Worm (Caenorhabditis elegans) whole organism, L4 larva: ENCODE results near the gene F23D12.11.

ENCODE experiments used
- F37D6.2 ChIP-seq: sonication (generic microtip); optimal IDR thresholded peaks from 2 replicates; lab custom pipeline; 2016; ENCODE audit warnings: mild to moderate bottlenecking, missing genetic modification characterization, missing compliant biosample characterization
- T20F7.1 ChIP-seq: fragments of 200-800 bp; sonication (Bioruptor generic); optimal IDR thresholded peaks from 2 replicates; lab custom pipeline; 2018; ENCODE audit warnings: mild to moderate bottlenecking, missing genetic modification characterization, missing compliant biosample characterization
- Y48G9A.11 ChIP-seq: fragments of 200-800 bp; sonication (Bioruptor generic); IDR thresholded peaks from 2 replicates; pipeline ENCODE4 v1.3.6; 2022; ENCODE audit warnings: missing genetic modification reagents, missing genetic modification characterization, missing compliant biosample characterization
- ZK546.5 ChIP-seq, 2 experiments: sonication (generic microtip); optimal IDR thresholded peaks; 2 replicates each; lab custom pipeline; 2017; ENCODE audit warnings: missing biosample characterization in 2 of 2, missing genetic modification characterization in 2 of 2
- aha-1 ChIP-seq: fragments of 150-350 bp; peaks from one replicate; lab custom pipeline; 2014; ENCODE audit warnings: missing biosample characterization, missing genetic modification characterization
- arid-1 ChIP-seq: fragments of 200-800 bp; sonication (Bioruptor generic); conservative IDR thresholded peaks from 2 replicates; pipeline ENCODE4 v1.3.6; 2022; ENCODE audit warnings: missing genetic modification reagents, missing genetic modification characterization, missing compliant biosample characterization
- attf-4 ChIP-seq: sonication (generic microtip); optimal IDR thresholded peaks from 3 replicates; lab custom pipeline; 2017; ENCODE audit warnings: missing biosample characterization, missing genetic modification characterization
- ceh-28 ChIP-seq: fragments of 150-350 bp; optimal IDR thresholded peaks from 2 replicates; lab custom pipeline; 2014; ENCODE audit warnings: missing biosample characterization, missing genetic modification reagents, missing genetic modification characterization
- ceh-44 ChIP-seq: fragments of 200-800 bp; sonication (Bioruptor generic); IDR thresholded peaks from 2 replicates; pipeline ENCODE4 v1.3.6; 2022; ENCODE audit warnings: missing genetic modification reagents, missing genetic modification characterization, missing compliant biosample characterization
- ceh-62 ChIP-seq: sonication (generic microtip); optimal IDR thresholded peaks from 2 replicates; lab custom pipeline; 2017; ENCODE audit warnings: missing biosample characterization, missing genetic modification characterization
- ceh-82 ChIP-seq: sonication (generic microtip); optimal IDR thresholded peaks from 2 replicates; lab custom pipeline; 2017; ENCODE audit warnings: missing biosample characterization, missing genetic modification characterization
- ces-1 ChIP-seq: fragments of 150-350 bp; sonication (generic microtip); optimal IDR thresholded peaks from 4 replicates; lab custom pipeline; 2014; ENCODE audit warnings: missing biosample characterization, missing genetic modification reagents, missing genetic modification characterization
- daf-16 ChIP-seq, 3 experiments: sonication (generic microtip); optimal IDR thresholded peaks; 2 replicates each; lab custom pipeline; 2016 to 2017; ENCODE audit warnings: missing genetic modification characterization in 3 of 3, missing genetic modification reagents in 3 of 3, mild to moderate bottlenecking in 2 of 3, missing compliant biosample characterization in 2 of 3, missing biosample characterization in 1 of 3, moderate library complexity in 1 of 3
- daf-19 ChIP-seq: fragments of 200-800 bp; sonication (Bioruptor generic); conservative IDR thresholded peaks from 2 replicates; pipeline ENCODE4 v1.3.6; 2022; ENCODE audit warnings: missing genetic modification characterization, missing compliant biosample characterization
- fkh-10 ChIP-seq: fragments of 150-350 bp; optimal IDR thresholded peaks from 2 replicates; lab custom pipeline; 2014; ENCODE audit warnings: missing biosample characterization, missing genetic modification reagents, missing genetic modification characterization
- hif-1 ChIP-seq, 2 experiments: sonication (generic microtip); optimal IDR thresholded peaks; 2 replicates each; lab custom pipeline; 2016 to 2017; ENCODE audit warnings: missing compliant biosample characterization in 2 of 2, missing genetic modification characterization in 2 of 2, missing genetic modification reagents in 2 of 2, missing genotype in 2 of 2, mild to moderate bottlenecking in 1 of 2
- lin-13 ChIP-seq: fragments of 150-350 bp; optimal IDR thresholded peaks from 2 replicates; lab custom pipeline; 2014; ENCODE audit warnings: missing biosample characterization, missing genetic modification reagents, missing genetic modification characterization
- lin-15B ChIP-seq: fragments of 150-350 bp; sonication (generic microtip); optimal IDR thresholded peaks from 3 replicates; lab custom pipeline; 2014; ENCODE audit warnings: missing biosample characterization, missing genetic modification characterization
- lin-29 ChIP-seq: fragments of 200-800 bp; sonication (Bioruptor generic); IDR thresholded peaks from 2 replicates; pipeline ENCODE4 v1.3.6; 2022; ENCODE audit warnings: missing genetic modification reagents, missing genetic modification characterization, missing compliant biosample characterization
- lin-39 ChIP-seq: fragments of 150-350 bp; optimal IDR thresholded peaks from 2 replicates; lab custom pipeline; 2014; ENCODE audit warnings: missing biosample characterization, missing genetic modification reagents, missing genetic modification characterization
- madf-9 ChIP-seq: fragments of 200-800 bp; sonication (Bioruptor generic); conservative IDR thresholded peaks from 2 replicates; pipeline ENCODE4 v1.3.6; 2022; ENCODE audit warnings: missing genetic modification reagents, missing genetic modification characterization, missing compliant biosample characterization
- mxl-3 ChIP-seq: fragments of 200-800 bp; sonication (Bioruptor generic); optimal IDR thresholded peaks from 2 replicates; lab custom pipeline; 2018; ENCODE audit warnings: mild to moderate bottlenecking, missing genetic modification characterization, missing compliant biosample characterization
- nhr-10 ChIP-seq: fragments of 150-350 bp; optimal IDR thresholded peaks from 2 replicates; lab custom pipeline; 2014; ENCODE audit warnings: missing biosample characterization, missing genetic modification characterization
- nhr-102 ChIP-seq: sonication (generic microtip); optimal IDR thresholded peaks from 2 replicates; lab custom pipeline; 2016; ENCODE audit warnings: mild to moderate bottlenecking, missing genetic modification characterization, moderate library complexity, missing compliant biosample characterization
- nhr-41 ChIP-seq: fragments of 200-800 bp; sonication (Bioruptor generic); IDR thresholded peaks from 2 replicates; pipeline ENCODE4 v1.3.6; 2022; ENCODE audit warnings: missing genetic modification reagents, missing genetic modification characterization, missing compliant biosample characterization
- rbr-2 ChIP-seq: sonication (generic microtip); optimal IDR thresholded peaks from 2 replicates; lab custom pipeline; 2016; ENCODE audit warnings: missing genotype, missing genetic modification characterization, missing compliant biosample characterization
- skn-1 ChIP-seq: fragments of 150-350 bp; optimal IDR thresholded peaks from 2 replicates; lab custom pipeline; 2014; ENCODE audit warnings: missing biosample characterization, missing genetic modification characterization
- snpc-4 ChIP-seq: fragments of 150-350 bp; optimal IDR thresholded peaks from 2 replicates; lab custom pipeline; 2014; ENCODE audit warnings: missing biosample characterization, missing genetic modification characterization
- tra-1 ChIP-seq: fragments of 200-800 bp; sonication (Bioruptor generic); IDR thresholded peaks from 2 replicates; pipeline ENCODE4 v1.3.6; 2022; ENCODE audit warnings: missing genetic modification reagents, missing genetic modification characterization, missing compliant biosample characterization
- unc-130 ChIP-seq: sonication (generic microtip); optimal IDR thresholded peaks from 2 replicates; lab custom pipeline; 2016; ENCODE audit warnings: missing genetic modification reagents, missing genetic modification characterization, missing compliant biosample characterization
- unc-62 ChIP-seq, 3 experiments: fragments of 150-350 bp in 1 of 3; sonication (generic microtip); optimal IDR thresholded peaks in 2 of 3; peaks in 1 of 3; 1 replicate in 1 of 3; 2 replicates in 2 of 3; lab custom pipeline; 2014 to 2017; ENCODE audit warnings: missing biosample characterization in 3 of 3, missing genetic modification characterization in 3 of 3, missing genetic modification reagents in 3 of 3, missing genotype in 1 of 3
- zfp-2 ChIP-seq: sonication (generic microtip); optimal IDR thresholded peaks from 2 replicates; lab custom pipeline; 2016; ENCODE audit warnings: mild to moderate bottlenecking, missing genetic modification characterization, missing compliant biosample characterization
- zip-11 ChIP-seq: fragments of 200-800 bp; sonication (Bioruptor generic); IDR thresholded peaks from 2 replicates; pipeline ENCODE4 v1.3.6; 2022; ENCODE audit warnings: missing genetic modification characterization, missing compliant biosample characterization
- zip-2 ChIP-seq: fragments of 150-350 bp; optimal IDR thresholded peaks from 2 replicates; lab custom pipeline; 2014; ENCODE audit warnings: missing biosample characterization, missing genetic modification characterization
- ztf-11 ChIP-seq: fragments of 150-350 bp; optimal IDR thresholded peaks from 2 replicates; lab custom pipeline; 2014; ENCODE audit warnings: missing biosample characterization, missing genetic modification characterization

The F23D12.11 gene

DNA sequence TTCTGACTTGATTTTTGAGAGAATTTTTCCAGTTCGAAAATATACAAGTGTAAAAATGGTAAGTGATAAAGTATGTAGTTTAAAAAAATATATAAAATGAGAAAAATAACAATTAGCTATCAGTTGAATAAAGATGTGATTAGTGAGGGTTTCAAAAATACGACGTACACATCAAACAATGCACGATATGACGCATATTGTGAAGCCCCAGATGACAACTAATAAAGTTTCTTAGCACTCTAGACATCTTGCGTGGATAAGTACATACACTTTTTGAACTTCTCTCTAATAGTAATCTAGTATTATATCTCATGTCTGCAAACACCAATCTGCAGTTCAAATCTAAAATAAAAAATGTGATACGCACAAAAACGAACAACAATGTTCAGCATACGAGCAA is 5.9 kb upstream of the F23D12.11 start:
- TF ChIP-seq aha-1 (tag; lab: Kevin White, UChicago) (peak; percentile 55), ztf-11 (tag; lab: Kevin White, UChicago) (no peak)

DNA sequence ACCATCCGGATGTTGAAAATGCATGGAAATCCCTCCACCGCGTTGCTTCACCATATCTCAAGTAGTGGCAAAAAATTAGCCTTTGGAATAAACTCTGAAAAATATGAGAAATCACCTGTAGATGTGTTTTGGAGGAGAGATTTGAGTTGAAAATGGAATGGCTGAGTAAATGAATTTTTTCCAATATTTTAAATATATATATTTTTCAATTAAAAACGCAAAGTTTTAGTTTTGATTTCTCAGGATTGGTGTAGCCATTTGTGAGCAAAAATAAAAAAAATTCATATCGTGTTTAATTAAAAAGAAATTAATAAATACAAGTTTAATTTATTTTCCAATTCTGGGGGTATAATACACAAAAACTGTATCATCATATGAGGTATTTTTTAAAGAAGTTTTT is 3.5 kb upstream of the F23D12.11 start, which contains the start of gene F23D12.1:
TSS of gene F23D12.1 (minus strand) at position 101 of the 400 bp plus-strand sequence.
- TF ChIP-seq daf-16 (GFP tag; optimal IDR thresholded peaks at IDR 0.05; lab: Kevin White, UChicago) (no peak), daf-16 (tag; optimal IDR thresholded peaks at IDR 0.05; lab: Kevin White, UChicago) (no peak), lin-15B (tag; lab: Kevin White, UChicago) (no peak), attf-4 (tag; lab: Kevin White, UChicago) (no peak), ces-1 (no peak), mxl-3 (GFP tag; lab: Kevin White, UChicago) (no peak), ceh-62 (no peak), ceh-28 (tag; lab: Kevin White, UChicago) (no peak), fkh-10 (GFP tag; lab: Kevin White, UChicago) (no peak), daf-19 (GFP tag; lab: Robert Waterston, UW) (no peak), snpc-4 (tag; lab: Kevin White, UChicago) (no peak), ceh-44 (GFP tag; lab: Robert Waterston, UW) (no peak), lin-13 (GFP tag; lab: Kevin White, UChicago) (no peak), ZK546.5 (tag; optimal IDR thresholded peaks at IDR 0.05; lab: Kevin White, UChicago) (no peak), unc-130 (no peak), ceh-82 (tag; lab: Kevin White, UChicago) (no peak), nhr-102 (tag; lab: Kevin White, UChicago) (no peak), arid-1 (GFP tag; lab: Robert Waterston, UW) (no peak), hif-1 (tag; optimal IDR thresholded peaks at IDR 0.05; lab: Kevin White, UChicago) (no peak), madf-9 (GFP tag; lab: Robert Waterston, UW) (no peak)

DNA sequence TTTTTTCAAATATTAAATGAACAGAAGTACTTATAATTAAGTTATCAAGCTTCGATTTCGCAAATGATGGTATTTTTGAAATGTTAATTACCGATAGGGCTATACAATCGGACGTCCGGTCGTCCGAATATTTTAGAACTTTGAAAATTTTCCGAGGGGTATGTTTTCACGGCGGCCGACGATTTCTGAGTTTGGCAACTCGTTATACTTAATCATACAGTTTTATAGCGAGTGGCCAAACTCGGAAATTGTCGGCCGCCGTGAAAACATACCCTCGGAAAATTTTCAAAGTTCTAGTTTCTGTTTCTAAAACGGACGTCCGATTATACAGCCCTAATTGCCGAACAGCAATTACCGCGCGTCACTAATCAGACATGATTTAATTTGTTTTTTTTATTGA is 365 bp downstream of the F23D12.11 start:
- TF ChIP-seq lin-15B (tag; lab: Kevin White, UChicago) (no peak), nhr-10 (tag; lab: Kevin White, UChicago) (no peak), F37D6.2 (no peak), tra-1 (GFP tag; lab: Robert Waterston, UW) (no peak), lin-29 (GFP tag; lab: Robert Waterston, UW) (no peak), lin-39 (tag; lab: Kevin White, UChicago) (no peak), nhr-41 (no peak), Y48G9A.11 (GFP tag; lab: Robert Waterston, UW) (no peak)

DNA sequence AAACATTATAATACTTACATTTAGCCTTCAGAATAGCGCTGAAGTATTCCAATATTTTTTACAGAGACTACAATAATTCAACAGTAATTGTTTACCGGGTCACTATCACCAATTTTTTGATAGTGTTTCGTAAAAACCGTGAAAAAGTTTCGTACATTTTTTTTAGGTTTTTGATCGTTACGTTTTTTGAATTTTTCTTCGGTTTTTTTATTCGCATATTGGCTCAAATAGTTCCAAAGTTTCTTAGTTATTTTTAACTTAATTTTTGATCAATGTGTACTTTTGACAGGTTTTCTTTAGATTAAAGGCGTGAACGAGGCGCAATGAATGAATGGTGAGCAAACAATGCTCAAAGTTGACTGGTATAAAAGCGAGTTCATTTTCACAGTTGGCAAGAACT is 1.4 kb downstream of the F23D12.11 start, which contains the start of gene fipr-3:
TSS of gene fipr-3 (plus strand) at position 301 of the 400 bp plus-strand sequence.
- TF ChIP-seq T20F7.1 (GFP tag; lab: Kevin White, UChicago) (peak; percentile 3), zfp-2 (tag; lab: Kevin White, UChicago) (no peak)
- TF ChIP-seq, all 104 proteins: peak for 1

ce11 chrX:14421529-14421982 is 3.0 kb downstream of the F23D12.11 start, which contains the start of gene F23D12.2:
TSS of gene F23D12.2 (minus strand) at chrX:14421579.
- no peak for TF ChIP-seq rbr-2 (tag; lab: Kevin White, UChicago)
- no peak for TF ChIP-seq skn-1 (tag; lab: Kevin White, UChicago)
- no peak for TF ChIP-seq zip-11 (GFP tag; lab: Robert Waterston, UW)
- TF ChIP-seq nhr-10 (tag; lab: Kevin White, UChicago), result no peak
- peak in 1 of 2 experiments; percentile 62 for TF ChIP-seq unc-62 (GFP tag; optimal IDR thresholded peaks at IDR 0.05 in 1 of 2; lab: Kevin White, UChicago)
- TF ChIP-seq unc-62 (tag; optimal IDR thresholded peaks at IDR 0.05; lab: Kevin White, UChicago), result no peak
- TF ChIP-seq zip-2, result no peak
